Worm (Caenorhabditis elegans) whole organism, mixed stage, embryonic: ENCODE results near the gene ZK666.8.

Source experiments
- M03D4.4 ChIP-seq: sonication (generic microtip); optimal IDR thresholded peaks from 2 replicates; lab custom pipeline; 2017; ENCODE audit warnings: mild to moderate bottlenecking, missing genetic modification characterization, missing compliant biosample characterization
- bed-3 ChIP-seq: fragments of 200-800 bp; sonication (Bioruptor generic); optimal IDR thresholded peaks from 3 replicates; lab custom pipeline; 2018; ENCODE audit warnings: mild to moderate bottlenecking, missing genetic modification characterization, moderate library complexity, missing compliant biosample characterization
- blmp-1 ChIP-seq: fragments of 150-350 bp; optimal IDR thresholded peaks from 2 replicates; lab custom pipeline; 2014; ENCODE audit warnings: missing biosample characterization, missing genetic modification characterization
- ceh-43 ChIP-seq: fragments of 200-800 bp; sonication (Bioruptor generic); optimal IDR thresholded peaks from 2 replicates; lab custom pipeline; 2018; ENCODE audit warnings: mild to moderate bottlenecking, missing genetic modification characterization, moderate library complexity, missing compliant biosample characterization
- ceh-83 ChIP-seq: fragments of 200-800 bp; sonication (Bioruptor generic); optimal IDR thresholded peaks from 2 replicates; lab custom pipeline; 2018; ENCODE audit warnings: mild to moderate bottlenecking, missing genetic modification characterization, missing compliant biosample characterization
- ces-1 ChIP-seq: fragments of 150-350 bp; optimal IDR thresholded peaks from 2 replicates; lab custom pipeline; 2014; ENCODE audit warnings: missing biosample characterization, missing genetic modification reagents, missing genetic modification characterization
- cnd-1 ChIP-seq: fragments of 200-800 bp; sonication (Bioruptor generic); optimal IDR thresholded peaks from 2 replicates; lab custom pipeline; 2018; ENCODE audit warnings: mild to moderate bottlenecking, missing genetic modification characterization, missing compliant biosample characterization
- drap-1 ChIP-seq: fragments of 200-800 bp; sonication (Bioruptor generic); optimal IDR thresholded peaks from 3 replicates; lab custom pipeline; 2018; ENCODE audit warnings: mild to moderate bottlenecking, missing genetic modification characterization, missing compliant biosample characterization
- elt-1 ChIP-seq: sonication (generic microtip); optimal IDR thresholded peaks from 2 replicates; lab custom pipeline; 2017; ENCODE audit warnings: missing genetic modification characterization, mild to moderate bottlenecking, missing compliant biosample characterization, antibody characterized with exemption, moderate library complexity, borderline replicate concordance; ENCODE audit not compliant: insufficient read depth
- ham-2 ChIP-seq: fragments of 200-800 bp; sonication (Bioruptor generic); optimal IDR thresholded peaks from 2 replicates; lab custom pipeline; 2018; ENCODE audit warnings: mild to moderate bottlenecking, missing genetic modification characterization, missing compliant biosample characterization
- hlh-1 ChIP-seq: fragments of 150-350 bp; optimal IDR thresholded peaks from 2 replicates; lab custom pipeline; 2014; ENCODE audit warnings: missing biosample characterization, missing genetic modification reagents, missing genetic modification characterization
- lin-13 ChIP-seq: fragments of 150-350 bp; optimal IDR thresholded peaks from 2 replicates; lab custom pipeline; 2014; ENCODE audit warnings: missing biosample characterization, missing genetic modification characterization
- lin-32 ChIP-seq: fragments of 200-800 bp; sonication (Bioruptor generic); optimal IDR thresholded peaks from 2 replicates; lab custom pipeline; 2018; ENCODE audit warnings: mild to moderate bottlenecking, missing genetic modification characterization, missing compliant biosample characterization
- mab-5 ChIP-seq: fragments of 150-350 bp; optimal IDR thresholded peaks from 2 replicates; lab custom pipeline; 2014; ENCODE audit warnings: missing biosample characterization, missing genetic modification characterization
- mls-2 ChIP-seq: sonication (generic microtip); optimal IDR thresholded peaks from 2 replicates; lab custom pipeline; 2016; ENCODE audit warnings: mild to moderate bottlenecking, missing genetic modification characterization, moderate library complexity, missing compliant biosample characterization
- nhr-12 ChIP-seq: fragments of 150-350 bp; optimal IDR thresholded peaks from 2 replicates; lab custom pipeline; 2014; ENCODE audit warnings: missing biosample characterization, missing genetic modification characterization
- nhr-2 ChIP-seq: fragments of 150-350 bp; optimal IDR thresholded peaks from 2 replicates; lab custom pipeline; 2014; ENCODE audit warnings: missing biosample characterization, missing genetic modification characterization
- nhr-237 ChIP-seq: fragments of 150-350 bp; optimal IDR thresholded peaks from 2 replicates; lab custom pipeline; 2014; ENCODE audit warnings: missing biosample characterization, missing genetic modification characterization
- nhr-28 ChIP-seq: fragments of 150-350 bp; optimal IDR thresholded peaks from 2 replicates; lab custom pipeline; 2014; ENCODE audit warnings: missing biosample characterization, missing genetic modification characterization
- nhr-76 ChIP-seq: sonication (generic microtip); optimal IDR thresholded peaks from 2 replicates; lab custom pipeline; 2017; ENCODE audit warnings: missing biosample characterization, missing genetic modification characterization
- pha-4 ChIP-seq: fragments of 150-350 bp; optimal IDR thresholded peaks from 2 replicates; lab custom pipeline; 2018; ENCODE audit warnings: missing biosample characterization, missing genetic modification reagents, missing genetic modification characterization
- sem-2 ChIP-seq: fragments of 200-800 bp; sonication (Bioruptor generic); optimal IDR thresholded peaks from 2 replicates; lab custom pipeline; 2018; ENCODE audit warnings: mild to moderate bottlenecking, missing genetic modification characterization, missing compliant biosample characterization
- snpc-4 ChIP-seq: fragments of 150-350 bp; optimal IDR thresholded peaks from 2 replicates; lab custom pipeline; 2014; ENCODE audit warnings: missing biosample characterization, missing genetic modification characterization
- sptf-1 ChIP-seq: sonication (generic microtip); optimal IDR thresholded peaks from 2 replicates; lab custom pipeline; 2017; ENCODE audit warnings: mild to moderate bottlenecking, missing genetic modification characterization, moderate library complexity, missing compliant biosample characterization
- unc-120 ChIP-seq: sonication (generic microtip); optimal IDR thresholded peaks from 2 replicates; lab custom pipeline; 2017; ENCODE audit warnings: missing genetic modification characterization, missing compliant biosample characterization; ENCODE audit not compliant: poor library complexity, severe bottlenecking
- zip-8 ChIP-seq: fragments of 150-350 bp; optimal IDR thresholded peaks from 2 replicates; lab custom pipeline; 2014; ENCODE audit warnings: missing biosample characterization, missing genetic modification characterization
- ztf-11 ChIP-seq: fragments of 150-350 bp; optimal IDR thresholded peaks from 2 replicates; lab custom pipeline; 2014; ENCODE audit warnings: missing biosample characterization, missing genetic modification characterization

Gene ZK666.8

DNA sequence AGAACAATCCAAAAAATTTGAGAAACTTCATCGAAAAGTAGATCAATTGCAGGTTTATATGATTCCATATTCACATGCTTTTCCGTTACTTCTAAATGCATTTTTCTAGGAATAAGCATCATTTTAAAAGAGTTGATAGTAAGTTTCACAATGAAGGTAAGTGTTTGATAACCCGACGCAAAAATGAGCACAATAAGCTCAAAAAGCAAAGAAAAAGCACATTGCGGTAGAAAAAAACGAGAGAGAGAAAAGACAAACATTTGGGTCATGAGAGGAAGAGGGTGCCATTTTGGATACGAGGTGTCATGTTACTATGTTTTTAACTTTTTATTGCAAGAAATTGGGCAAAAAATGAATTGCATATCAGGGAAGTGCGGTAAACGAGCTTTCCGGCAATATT lies 31.4 kb upstream of the ZK666.8 start, which contains the start of gene F59B10.6:
Gene F59B10.6, minus strand, starts transcription at position 101 of the 400 bp plus-strand sequence.
- no peak for TF ChIP-seq zip-8 (tag; lab: Kevin White, UChicago)

DNA sequence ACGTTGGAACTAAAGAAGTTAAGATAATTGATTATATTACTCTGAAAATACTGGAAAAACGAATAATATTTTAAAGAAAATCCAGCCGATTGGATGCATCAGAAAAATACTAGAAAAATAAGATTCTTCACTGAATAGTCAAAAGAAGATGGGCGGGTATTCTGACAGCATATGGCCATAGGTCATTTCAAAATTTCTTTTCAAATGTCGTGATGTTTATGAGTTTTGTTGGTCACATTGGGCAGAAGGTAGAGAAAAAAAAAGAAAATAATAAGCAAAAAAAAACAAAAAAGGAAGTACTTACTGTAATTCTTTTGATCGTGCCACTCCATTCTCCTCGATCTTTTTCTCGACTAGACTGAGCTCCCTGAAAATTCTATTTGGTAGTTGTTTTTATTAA lies 30.6 kb upstream of the ZK666.8 start, which contains the start of gene F59B10.5:
Gene F59B10.5, minus strand, starts transcription at position 101 of the 400 bp plus-strand sequence.
- TF ChIP-seq mls-2 (tag; lab: Kevin White, UChicago) (no peak), ham-2 (GFP tag; lab: Kevin White, UChicago) (no peak), elt-1 (tag; lab: Kevin White, UChicago) (no peak), nhr-2 (no peak), nhr-12 (tag; lab: Kevin White, UChicago) (no peak), sptf-1 (no peak), blmp-1 (tag; lab: Kevin White, UChicago) (no peak), drap-1 (GFP tag; lab: Kevin White, UChicago) (no peak), nhr-76 (tag; lab: Kevin White, UChicago) (no peak), pha-4 (no peak)

- TF ChIP-seq bed-3 (GFP tag; lab: Kevin White, UChicago): no peak
- no peak for TF ChIP-seq ztf-11 (tag; lab: Kevin White, UChicago)
- no peak for TF ChIP-seq elt-1 (tag; lab: Kevin White, UChicago)
These were observed 30.1 kb upstream of the ZK666.8 start for ce11 chrII:10523031-10523430.

ce11 chrII:10519863-10520262 lies 26.9 kb upstream of the ZK666.8 start:
- TF ChIP-seq bed-3 (GFP tag; lab: Kevin White, UChicago) (no peak), sptf-1 (no peak), drap-1 (GFP tag; lab: Kevin White, UChicago) (no peak), nhr-2 (no peak), ztf-11 (tag; lab: Kevin White, UChicago) (no peak), nhr-12 (tag; lab: Kevin White, UChicago) (no peak), nhr-237 (no peak), unc-120 (no peak), lin-32 (GFP tag; lab: Kevin White, UChicago) (no peak), ceh-83 (no peak)
- TF ChIP-seq, all 35 proteins: peak for 0

ce11 chrII:10519017-10519416 lies 26.1 kb upstream of the ZK666.8 start, which contains the start of gene F59B10.4:
Gene F59B10.4 (minus strand): TSS chrII:10519117.
- no peak for TF ChIP-seq sptf-1
- no peak for TF ChIP-seq elt-1 (tag; lab: Kevin White, UChicago)
- no peak for TF ChIP-seq nhr-76 (tag; lab: Kevin White, UChicago)
- no peak for TF ChIP-seq ceh-43 (GFP tag; lab: Kevin White, UChicago)
- no peak for TF ChIP-seq bed-3 (GFP tag; lab: Kevin White, UChicago)
- TF ChIP-seq, all 35 proteins: peak for 0

- TF ChIP-seq hlh-1 (tag; lab: Kevin White, UChicago) (no peak), M03D4.4 (tag; lab: Kevin White, UChicago) (no peak), pha-4 (no peak), lin-13 (tag; lab: Kevin White, UChicago) (no peak), blmp-1 (tag; lab: Kevin White, UChicago) (no peak), nhr-76 (tag; lab: Kevin White, UChicago) (no peak), nhr-12 (tag; lab: Kevin White, UChicago) (no peak), mls-2 (tag; lab: Kevin White, UChicago) (no peak), ham-2 (GFP tag; lab: Kevin White, UChicago) (no peak), sptf-1 (no peak), cnd-1 (tag; lab: Kevin White, UChicago) (no peak), zip-8 (tag; lab: Kevin White, UChicago) (no peak), snpc-4 (no peak), sem-2 (no peak), ces-1 (no peak), mab-5 (tag; lab: Kevin White, UChicago) (no peak), ceh-83 (no peak)
- TF ChIP-seq, all 35 proteins: peak for 0
These were observed 23.4 kb upstream of the ZK666.8 start for ce11 chrII:10516375-10516774.

ce11 chrII:10515422-10515821 lies 22.5 kb upstream of the ZK666.8 start:
- TF ChIP-seq mab-5 (tag; lab: Kevin White, UChicago) (no peak), nhr-28 (tag; lab: Kevin White, UChicago) (no peak)
